Fruit fly (Drosophila melanogaster): ENCODE results near the gene pix.

The pix gene

dm6 chr3L:8996173-8996767 is 21.7 kb upstream of the pix start:
- TF ChIP-seq noc (tag; optimal IDR thresholded peaks at IDR 0.05), result peak; percentile 83

- TF ChIP-seq noc (tag; optimal IDR thresholded peaks at IDR 0.05), result no peak
Observed at dm6 chr3L:8990128-8990527, 15.6 kb upstream of the pix start, which contains the start of gene CG5280. TSS of gene CG5280 (minus strand) at chr3L:8990228.

- TF ChIP-seq noc (tag; optimal IDR thresholded peaks at IDR 0.05), result no peak
Observed at dm6 chr3L:8986582-8986981, 12.0 kb upstream of the pix start, which contains the start of gene CG5068. TSS of gene CG5068 (plus strand) at chr3L:8986710.

- TF ChIP-seq noc (tag; optimal IDR thresholded peaks at IDR 0.05), result peak; percentile 79
Observed at dm6 chr3L:8985848-8986320, 11.3 kb upstream of the pix start, which contains the start of gene Galk. TSS of gene Galk (minus strand) at chr3L:8986091.

- TF ChIP-seq noc (tag; optimal IDR thresholded peaks at IDR 0.05), result no peak
Observed at dm6 chr3L:8985132-8985847, 10.7 kb upstream of the pix start.

dm6 chr3L:8982044-8982443 is 7.5 kb upstream of the pix start:
- no peak for TF ChIP-seq noc (tag; optimal IDR thresholded peaks at IDR 0.05)

- TF ChIP-seq noc (tag; optimal IDR thresholded peaks at IDR 0.05), result no peak
Observed at dm6 chr3L:8981495-8981894, 6.9 kb upstream of the pix start, which contains the start of gene CG13314. TSS of gene CG13314 (plus strand) at chr3L:8981795.

dm6 chr3L:8979780-8980179 is 5.2 kb upstream of the pix start, which contains the start of gene CG5644:
TSS of gene CG5644 (minus strand) at chr3L:8979880.
- TF ChIP-seq noc (tag; optimal IDR thresholded peaks at IDR 0.05), result no peak

- no peak for TF ChIP-seq noc (tag; optimal IDR thresholded peaks at IDR 0.05)
Observed at dm6 chr3L:8978678-8979413, 4.3 kb upstream of the pix start.

dm6 chr3L:8968437-8968836 is 6.1 kb downstream of the pix start, which contains the start of gene CG5026:
TSS of gene CG5026 (plus strand) at chr3L:8968528.
- no peak for TF ChIP-seq noc (tag; optimal IDR thresholded peaks at IDR 0.05)

- no peak for TF ChIP-seq noc (tag; optimal IDR thresholded peaks at IDR 0.05)
Observed at dm6 chr3L:8966324-8967011, 8.1 kb downstream of the pix start, which contains the start of the genes CG5653 and CG5021. TSS of gene CG5653 (minus strand) at chr3L:8966374. TSS of gene CG5021 (plus strand) at chr3L:8966829.

dm6 chr3L:8964458-8964857 is 10.1 kb downstream of the pix start, which contains the start of gene ValRS-m:
TSS of gene ValRS-m (minus strand) at chr3L:8964769.
- TF ChIP-seq noc (tag; optimal IDR thresholded peaks at IDR 0.05), result no peak

dm6 chr3L:8958557-8958956 is 16.0 kb downstream of the pix start, which contains the start of gene CG13313:
TSS of gene CG13313 (plus strand) at chr3L:8958857.
- no peak for TF ChIP-seq noc (tag; optimal IDR thresholded peaks at IDR 0.05)

- TF ChIP-seq noc (tag; optimal IDR thresholded peaks at IDR 0.05), result no peak
Observed at dm6 chr3L:8956669-8957068, 17.9 kb downstream of the pix start, which contains the start of gene mRpL12. TSS of gene mRpL12 (plus strand) at chr3L:8956791.

- TF ChIP-seq noc (tag; optimal IDR thresholded peaks at IDR 0.05), result no peak
Observed at dm6 chr3L:8955199-8955598, 19.4 kb downstream of the pix start.

Measured in whole organism, larva.